Fruit fly (Drosophila melanogaster): Measurements from ENCODE around the gene cDIP.

The cDIP gene

dm6 chr3R:21133951-21134350 is 26.9 kb downstream of the cDIP start, which contains the start of gene Usp8:
TSS of gene Usp8 (plus strand) at chr3R:21134262.
- TF ChIP-seq N (GFP tag; optimal IDR thresholded peaks at IDR 0.05), result no peak
- peak; percentile 97 for TF ChIP-seq Myc (optimal IDR thresholded peaks at IDR 0.05)
- no peak for TF ChIP-seq Dfd (GFP tag; optimal IDR thresholded peaks at IDR 0.05)
- no peak for TF ChIP-seq brk (GFP tag; optimal IDR thresholded peaks at IDR 0.05)
- TF ChIP-seq usp (GFP tag; optimal IDR thresholded peaks at IDR 0.05), result no peak
- no peak for TF ChIP-seq tai (GFP tag; optimal IDR thresholded peaks at IDR 0.05)
- TF ChIP-seq woc (GFP tag; optimal IDR thresholded peaks at IDR 0.05), result no peak
- TF ChIP-seq OdsH (GFP tag; optimal IDR thresholded peaks at IDR 0.05), result peak; percentile 20
- TF ChIP-seq dl (GFP tag; optimal IDR thresholded peaks at IDR 0.05; ENCODE audit: insufficient read depth in 1 of 2, partially characterized antibody in 2 of 2), result peak in 1 of 2 experiments; percentile 71
- no peak for TF ChIP-seq dmrt93B (GFP tag; optimal IDR thresholded peaks at IDR 0.05)
- TF ChIP-seq Sp1 (GFP tag; optimal IDR thresholded peaks at IDR 0.05), result no peak
- no peak for TF ChIP-seq lola (GFP tag; optimal IDR thresholded peaks at IDR 0.05)
- no peak for TF ChIP-seq Rel (GFP tag; optimal IDR thresholded peaks at IDR 0.05)
- no peak for TF ChIP-seq Rel (tag; optimal IDR thresholded peaks at IDR 0.05)
- TF ChIP-seq CrebA (GFP tag; optimal IDR thresholded peaks at IDR 0.05; ENCODE audit: borderline replicate concordance), result no peak
- no peak for TF ChIP-seq CG32264 (GFP tag; optimal IDR thresholded peaks at IDR 0.05)
- no peak for TF ChIP-seq jim (GFP tag; optimal IDR thresholded peaks at IDR 0.05)
- no peak for TF ChIP-seq Hnf4 (GFP tag; optimal IDR thresholded peaks at IDR 0.05)
- no peak for TF ChIP-seq sage (GFP tag; optimal IDR thresholded peaks at IDR 0.05)
- TF ChIP-seq Abd-B (GFP tag; optimal IDR thresholded peaks at IDR 0.05), result no peak
- TF ChIP-seq Mio (GFP tag; optimal IDR thresholded peaks at IDR 0.05), result no peak
- no peak for TF ChIP-seq Jra (GFP tag; optimal IDR thresholded peaks at IDR 0.05)
- TF ChIP-seq sv (GFP tag; optimal IDR thresholded peaks at IDR 0.05), result no peak
- TF ChIP-seq br (GFP tag; optimal IDR thresholded peaks at IDR 0.05), result no peak
- TF ChIP-seq dsf (GFP tag; optimal IDR thresholded peaks at IDR 0.05; ENCODE audit: borderline replicate concordance), result no peak
- TF ChIP-seq Vsx2 (GFP tag; optimal IDR thresholded peaks at IDR 0.05; ENCODE audit: partially characterized antibody), result peak; percentile 98
- TF ChIP-seq HLH106 (tag; optimal IDR thresholded peaks at IDR 0.05), result no peak
- TF ChIP-seq rgr (GFP tag; optimal IDR thresholded peaks at IDR 0.05), result no peak
- no peak for TF ChIP-seq foxo (GFP tag; optimal IDR thresholded peaks at IDR 0.05)
- no peak for TF ChIP-seq fru (GFP tag; optimal IDR thresholded peaks at IDR 0.05)
- no peak for TF ChIP-seq pan (optimal IDR thresholded peaks at IDR 0.05)
- TF ChIP-seq Hr83 (GFP tag; optimal IDR thresholded peaks at IDR 0.05; ENCODE audit: poor library complexity, severe bottlenecking), result no peak
- TF ChIP-seq Hr78 (GFP tag; optimal IDR thresholded peaks at IDR 0.05), result no peak
- TF ChIP-seq h (GFP tag; optimal IDR thresholded peaks at IDR 0.05), result no peak
- TF ChIP-seq Dif (GFP tag; optimal IDR thresholded peaks at IDR 0.05; ENCODE audit: partially characterized antibody), result peak; percentile 90
- TF ChIP-seq psq (GFP tag; optimal IDR thresholded peaks at IDR 0.05), result no peak
- TF ChIP-seq GATAd (GFP tag; optimal IDR thresholded peaks at IDR 0.05), result no peak
- no peak for TF ChIP-seq ey (GFP tag; optimal IDR thresholded peaks at IDR 0.05)
- TF ChIP-seq CG9705 (GFP tag; optimal IDR thresholded peaks at IDR 0.05), result no peak

dm6 chr3R:21133517-21133916 is 27.4 kb downstream of the cDIP start, which contains the start of gene Trm7-34:
TSS of gene Trm7-34 (minus strand) at chr3R:21133881.
- TF ChIP-seq Dfd (GFP tag; optimal IDR thresholded peaks at IDR 0.05) (no peak), woc (GFP tag; optimal IDR thresholded peaks at IDR 0.05) (no peak)

- TF ChIP-seq Vsx2 (GFP tag; optimal IDR thresholded peaks at IDR 0.05; ENCODE audit: partially characterized antibody), result peak; percentile 99
- no peak for TF ChIP-seq N (GFP tag; optimal IDR thresholded peaks at IDR 0.05)
- TF ChIP-seq dl (GFP tag; optimal IDR thresholded peaks at IDR 0.05; ENCODE audit: insufficient read depth in 1 of 2, partially characterized antibody in 2 of 2), result peak; percentile 43 to 86
- TF ChIP-seq Dif (GFP tag; optimal IDR thresholded peaks at IDR 0.05; ENCODE audit: partially characterized antibody), result peak; percentile 98
These were observed 30.8 kb downstream of the cDIP start, which contains the start of gene Ice2 for dm6 chr3R:21130050-21130449. TSS of gene Ice2 (plus strand) at chr3R:21130216.
